Worm (Caenorhabditis elegans): ENCODE results near the gene ent-5.

ce11 chrX:4623707-4624106, 25.3 kb downstream of the ent-5 start:
- TF ChIP-seq cog-1 (tag; optimal IDR thresholded peaks at IDR 0.05) (no peak), T22C8.4 (GFP tag; IDR thresholded peaks at IDR 0.05) (no peak), ref-1 (GFP tag; conservative IDR thresholded peaks at IDR 0.05) (no peak), ztf-23 (GFP tag; IDR thresholded peaks at IDR 0.05) (no peak), flt-1 (GFP tag; IDR thresholded peaks at IDR 0.05) (no peak), tab-1 (GFP tag; IDR thresholded peaks at IDR 0.05) (no peak), klf-2 (GFP tag; conservative IDR thresholded peaks at IDR 0.05) (no peak), med-1 (GFP tag; optimal IDR thresholded peaks at IDR 0.05; ENCODE audit: insufficient read depth) (no peak), ztf-29 (GFP tag; IDR thresholded peaks at IDR 0.05) (no peak)

Data from whole organism, midembryonic.